Fruit fly (Drosophila melanogaster): ENCODE results near the gene CG8500.

CG8500 gene

DNA sequence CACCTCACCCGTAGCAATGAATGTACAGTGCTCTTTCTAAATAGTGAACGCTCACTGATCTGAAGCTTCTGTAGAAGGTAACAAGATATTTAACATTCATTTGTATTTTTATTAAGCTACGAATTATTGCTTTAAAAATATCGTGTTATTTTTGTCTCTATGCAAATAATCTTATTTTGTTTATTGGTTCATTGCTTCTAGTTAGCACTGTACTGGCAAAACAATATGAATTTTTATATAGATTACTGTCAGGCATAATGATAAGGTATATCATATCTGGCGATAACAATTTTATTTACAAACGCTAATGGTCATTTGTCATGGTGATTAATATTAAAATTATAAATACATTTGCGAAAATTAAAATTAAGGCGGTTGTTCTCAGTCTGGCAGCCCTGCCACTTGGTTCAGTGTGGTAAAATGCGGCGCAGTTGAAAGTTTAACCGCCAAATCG, 12.9 kb upstream of the CG8500 start, which contains the start of gene CG9471 (continued):
- TF ChIP-seq CG13424 (tag; optimal IDR thresholded peaks at IDR 0.05) (peak; percentile 90), Xbp1 (GFP tag; optimal IDR thresholded peaks at IDR 0.05) (peak; percentile 95), CG3065 (GFP tag; optimal IDR thresholded peaks at IDR 0.05) (peak; percentile 60), CG6813 (GFP tag; optimal IDR thresholded peaks at IDR 0.05) (peak; percentile 74), en (GFP tag; optimal IDR thresholded peaks at IDR 0.05) (peak; percentile 72), ewg (GFP tag; optimal IDR thresholded peaks at IDR 0.05) (peak; percentile 69), CG9727 (GFP tag; optimal IDR thresholded peaks at IDR 0.05) (peak; percentile 92), CG1792 (GFP tag; optimal IDR thresholded peaks at IDR 0.05) (peak; percentile 83), kni (GFP tag; optimal IDR thresholded peaks at IDR 0.05) (peak; percentile 30), CG17361 (GFP tag; IDR thresholded peaks at IDR 0.05) (peak; percentile 93), Hey (tag; optimal IDR thresholded peaks at IDR 0.05) (peak; percentile 49), CG13123 (GFP tag; optimal IDR thresholded peaks at IDR 0.05) (peak; percentile 83), Mes4 (GFP tag; optimal IDR thresholded peaks at IDR 0.05) (peak; percentile 83), BEAF-32 (GFP tag; optimal IDR thresholded peaks at IDR 0.05) (peak; percentile 37), bbx (GFP tag; IDR thresholded peaks at IDR 0.05; ENCODE audit: partially characterized antibody) (no peak), ftz-f1 (GFP tag; optimal IDR thresholded peaks at IDR 0.05) (peak; percentile 29), cwo (GFP tag; optimal IDR thresholded peaks at IDR 0.05) (peak; percentile 85), zfh2 (GFP tag; optimal IDR thresholded peaks at IDR 0.05) (peak; percentile 85), CG6765 (GFP tag; optimal IDR thresholded peaks at IDR 0.05) (peak; percentile 88), ara (GFP tag; IDR thresholded peaks at IDR 0.05) (peak; percentile 91), Ravus (GFP tag; IDR thresholded peaks at IDR 0.05) (peak; percentile 76), fd96Cb (tag; optimal IDR thresholded peaks at IDR 0.05) (peak; percentile 92), Ets65A (GFP tag) (peak; percentile 97), Side (GFP tag; optimal IDR thresholded peaks at IDR 0.05) (peak; percentile 88), sens-2 (GFP tag; IDR thresholded peaks at IDR 0.05) (peak; percentile 85), CG8359 (GFP tag; optimal IDR thresholded peaks at IDR 0.05; ENCODE audit: borderline replicate concordance) (peak; percentile 14), gcm (GFP tag; optimal IDR thresholded peaks at IDR 0.05) (peak; percentile 94), lola (GFP tag; optimal IDR thresholded peaks at IDR 0.05) (peak in 1 of 3 experiments; percentile 83), MTF-1 (GFP tag; optimal IDR thresholded peaks at IDR 0.05; ENCODE audit: borderline replicate concordance) (peak; percentile 64), corto (GFP tag; optimal IDR thresholded peaks at IDR 0.05) (peak; percentile 86), Doc2 (GFP tag; IDR thresholded peaks at IDR 0.05) (peak; percentile 79), CG43689 (GFP tag; IDR thresholded peaks at IDR 0.05) (peak; percentile 86), CG16779 (GFP tag; IDR thresholded peaks at IDR 0.05) (peak; percentile 90), hb (GFP tag; IDR thresholded peaks at IDR 0.05; ENCODE audit: partially characterized antibody) (no peak), MESR4 (GFP tag; optimal IDR thresholded peaks at IDR 0.05) (peak; percentile 26), ind (GFP tag; optimal IDR thresholded peaks at IDR 0.05) (peak; percentile 93), CG4404 (GFP tag; IDR thresholded peaks at IDR 0.05) (peak; percentile 79), PHDP (tag; optimal IDR thresholded peaks at IDR 0.05) (peak; percentile 95), CG13894 (tag; optimal IDR thresholded peaks at IDR 0.05) (peak; percentile 87), rib (GFP tag; IDR thresholded peaks at IDR 0.05) (peak; percentile 81), danr (GFP tag; IDR thresholded peaks at IDR 0.05) (peak; percentile 74), odd (GFP tag; optimal IDR thresholded peaks at IDR 0.05) (peak; percentile 83), CG15696 (tag; optimal IDR thresholded peaks at IDR 0.05) (peak; percentile 76), Elba2 (GFP tag; optimal IDR thresholded peaks at IDR 0.05) (peak; percentile 54), YL-1 (GFP tag; optimal IDR thresholded peaks at IDR 0.05) (peak; percentile 63), disco-r (GFP tag; optimal IDR thresholded peaks at IDR 0.05) (peak; percentile 43), phol (tag; optimal IDR thresholded peaks at IDR 0.05) (peak; percentile 89), Adf1 (GFP tag; IDR thresholded peaks at IDR 0.05) (peak; percentile 71), Ptx1 (GFP tag; IDR thresholded peaks at IDR 0.05) (peak; percentile 96), Drgx (GFP tag; IDR thresholded peaks at IDR 0.05) (peak; percentile 94)

All from whole organism, embryonic.